Worm (Caenorhabditis elegans) whole organism, L4/young adult: ENCODE data around the gene kqt-2.

Source experiments
- W03F9.2 ChIP-seq: fragments of 150-350 bp; optimal IDR thresholded peaks from 2 replicates; lab custom pipeline; 2014; ENCODE audit warnings: missing biosample characterization, missing genetic modification characterization
- dao-5 ChIP-seq: sonication (generic microtip); optimal IDR thresholded peaks from 2 replicates; lab custom pipeline; 2016; ENCODE audit warnings: missing genotype, missing genetic modification characterization, moderate library complexity, missing compliant biosample characterization
- him-1 ChIP-seq: sonication (generic microtip); optimal IDR thresholded peaks from 2 replicates; lab custom pipeline; 2016; ENCODE audit warnings: missing genotype, missing genetic modification reagents, missing genetic modification characterization, missing compliant biosample characterization

DNA sequence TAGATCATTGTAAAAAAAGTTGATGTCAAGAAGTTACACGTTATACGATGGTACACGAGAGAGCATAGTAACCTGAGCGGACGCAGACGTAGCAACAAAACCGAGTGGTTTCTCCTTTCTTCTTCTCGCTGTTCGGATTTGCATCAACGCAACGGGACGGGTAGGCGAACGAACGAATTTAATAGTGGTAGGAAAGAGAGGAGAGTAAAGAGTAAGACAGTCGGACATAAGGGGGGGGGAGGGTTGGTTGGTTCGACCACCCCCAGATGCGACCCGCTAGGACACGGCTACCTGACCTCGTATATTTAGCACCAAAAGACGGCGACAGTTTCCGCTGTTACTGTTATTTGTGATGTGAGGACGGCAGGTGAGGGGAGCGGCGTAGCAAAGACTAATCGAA is 45.0 kb downstream of the kqt-2 start:
- TF ChIP-seq him-1 (tag; lab: Kevin White, UChicago) (no peak), W03F9.2 (tag; lab: Kevin White, UChicago) (no peak), dao-5 (tag; lab: Kevin White, UChicago) (no peak)
